Worm (Caenorhabditis elegans) whole organism, young adult: ENCODE results near the gene fipr-12.

Source experiments
- B0035.1 ChIP-seq: sonication (generic microtip); optimal IDR thresholded peaks from 2 replicates; lab custom pipeline; 2016; ENCODE audit warnings: missing genetic modification characterization, mild to moderate bottlenecking, missing compliant biosample characterization, missing genotype, missing genetic modification reagents
- ama-1 ChIP-seq, 3 experiments: fragments of 150-350 bp in 1 of 3; sonication (generic microtip) in 2 of 3; optimal IDR thresholded peaks; 2 replicates each; lab custom pipeline; 2014 to 2018; ENCODE audit warnings: missing biosample characterization in 2 of 3, missing genetic modification characterization in 2 of 3, missing genetic modification reagents in 2 of 3
- ceh-40 ChIP-seq: fragments of 200-800 bp; sonication (Bioruptor generic); IDR thresholded peaks from 2 replicates; pipeline ENCODE4 v1.3.6; 2022; ENCODE audit warnings: missing genetic modification characterization, missing compliant biosample characterization
- hrde-1 ChIP-seq: sonication (generic microtip); optimal IDR thresholded peaks from 2 replicates; lab custom pipeline; 2016; ENCODE audit warnings: missing genetic modification characterization, mild to moderate bottlenecking, missing compliant biosample characterization, moderate library complexity, missing genotype, missing genetic modification reagents, borderline replicate concordance
- nfya-1 ChIP-seq: sonication (generic microtip); optimal IDR thresholded peaks from 2 replicates; lab custom pipeline; 2017; ENCODE audit warnings: antibody characterized with exemption, missing compliant biosample characterization, missing genetic modification characterization, borderline replicate concordance; ENCODE audit not compliant: insufficient read depth
- nfyb-1 ChIP-seq: fragments of 200-800 bp; sonication (Bioruptor generic); IDR thresholded peaks from 2 replicates; pipeline ENCODE4 v1.3.6; 2022; ENCODE audit warnings: missing genetic modification reagents, missing genetic modification characterization, missing compliant biosample characterization
- nhr-120 ChIP-seq: fragments of 200-800 bp; sonication (Bioruptor generic); IDR thresholded peaks from 2 replicates; pipeline ENCODE4 v1.3.6; 2022; ENCODE audit warnings: missing genetic modification characterization, missing compliant biosample characterization
- nhr-80 ChIP-seq: sonication (generic microtip); optimal IDR thresholded peaks from 2 replicates; lab custom pipeline; 2016; ENCODE audit warnings: missing genetic modification characterization, missing compliant biosample characterization
- pha-4 ChIP-seq: fragments of 150-350 bp; sonication (generic microtip); optimal IDR thresholded peaks from 2 replicates; lab custom pipeline; 2014; ENCODE audit warnings: missing biosample characterization, missing genetic modification reagents, missing genetic modification characterization
- snpc-1.1 ChIP-seq: sonication (generic microtip); optimal IDR thresholded peaks from 2 replicates; lab custom pipeline; 2017; ENCODE audit warnings: missing genetic modification characterization, mild to moderate bottlenecking, missing compliant biosample characterization, antibody characterized with exemption, moderate library complexity, missing genotype, missing genetic modification reagents; ENCODE audit not compliant: insufficient read depth
- xnd-1 ChIP-seq: sonication (generic microtip); optimal IDR thresholded peaks from 2 replicates; lab custom pipeline; 2016; ENCODE audit warnings: missing genotype, missing genetic modification reagents, missing genetic modification characterization, missing compliant biosample characterization

DNA sequence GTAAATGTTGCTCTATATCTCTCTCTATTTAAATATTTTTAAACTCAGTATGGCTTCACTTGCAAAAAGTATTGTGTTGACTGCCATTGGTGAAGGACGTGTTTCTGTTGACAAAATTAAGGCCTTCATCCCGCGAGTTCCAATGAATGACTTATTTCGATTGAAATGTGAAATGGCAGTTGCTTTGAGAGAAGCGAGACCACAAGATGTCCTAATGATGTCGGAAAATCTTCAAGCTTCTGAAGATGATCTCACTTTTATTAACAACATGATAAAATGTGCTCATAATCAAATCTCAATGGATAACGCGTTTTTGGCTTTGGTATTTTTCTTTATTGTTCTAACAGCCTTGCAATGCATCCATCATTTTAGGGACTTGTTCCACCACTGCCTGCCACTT lies 21.9 kb upstream of the fipr-12 start, which contains the start of gene ceh-75:
- TF ChIP-seq pha-4 (tag; lab: Kevin White, UChicago), result no peak
- no peak for TF ChIP-seq snpc-1.1 (tag; lab: Kevin White, UChicago)
- no peak for TF ChIP-seq ceh-40 (GFP tag; lab: Robert Waterston, UW)
- TF ChIP-seq hrde-1, result no peak
- TF ChIP-seq nfya-1 (tag; lab: Kevin White, UChicago), result no peak
- TF ChIP-seq nhr-80 (tag; lab: Kevin White, UChicago), result no peak
- TF ChIP-seq xnd-1 (tag; lab: Kevin White, UChicago), result no peak
- TF ChIP-seq ama-1 (optimal IDR thresholded peaks at IDR 0.05; lab: Kevin White, UChicago), result no peak
- TF ChIP-seq ama-1 (GFP tag; optimal IDR thresholded peaks at IDR 0.05; lab: Kevin White, UChicago), result no peak
- no peak for TF ChIP-seq B0035.1 (tag; lab: Kevin White, UChicago)
- TF ChIP-seq nhr-120 (GFP tag; lab: Robert Waterston, UW), result no peak
- no peak for TF ChIP-seq nfyb-1 (GFP tag; lab: Robert Waterston, UW)
